Fruit fly (Drosophila melanogaster) whole organism, embryonic: ENCODE results near the gene Cyp303a1.

ENCODE experiments used
- ATbp ChIP-seq: fragments of 200-800 bp; sonication (Bioruptor generic); optimal IDR thresholded peaks from 2 replicates; lab custom pipeline; 2017; ENCODE audit warnings: missing biosample characterization, mild to moderate bottlenecking, missing genetic modification characterization, missing genetic modification reagents
- B-H1 ChIP-seq: fragments of 200-800 bp; sonication (Bioruptor generic); IDR thresholded peaks from 3 replicates; pipeline ENCODE4 v1.3.6; 2022; ENCODE audit warnings: missing biosample characterization, missing genetic modification characterization
- Bteb2 ChIP-seq: fragments of 200-800 bp; sonication (Bioruptor generic); optimal IDR thresholded peaks from 2 replicates; lab custom pipeline; 2016; ENCODE audit warnings: missing biosample characterization, missing genetic modification characterization
- CG11456 ChIP-seq: fragments of 200-800 bp; sonication (Bioruptor generic); IDR thresholded peaks from 3 replicates; pipeline ENCODE4 v1.3.6; 2022; ENCODE audit warnings: missing biosample characterization, missing genetic modification characterization
- CG11695 ChIP-seq: fragments of 200-800 bp; sonication (Bioruptor generic); IDR thresholded peaks from 3 replicates; pipeline ENCODE4 v1.3.6; 2022; ENCODE audit warnings: missing biosample characterization, missing genetic modification characterization
- CG12659 ChIP-seq: fragments of 200-800 bp; sonication (Bioruptor generic); optimal IDR thresholded peaks from 3 replicates; lab custom pipeline; 2017; ENCODE audit warnings: mild to moderate bottlenecking, missing biosample characterization, missing genetic modification reagents, missing genetic modification characterization
- CG12769 ChIP-seq: fragments of 200-800 bp; sonication (Bioruptor generic); optimal IDR thresholded peaks from 2 replicates; lab custom pipeline; 2019; ENCODE audit warnings: missing biosample characterization, mild to moderate bottlenecking, missing genetic modification characterization, moderate library complexity
- CG15601 ChIP-seq: fragments of 200-800 bp; sonication (Bioruptor generic); optimal IDR thresholded peaks from 3 replicates; lab custom pipeline; 2019; ENCODE audit warnings: missing biosample characterization, mild to moderate bottlenecking, missing genetic modification characterization, moderate library complexity
- CG16813 ChIP-seq: fragments of 200-800 bp; sonication (Bioruptor generic); IDR thresholded peaks from 3 replicates; pipeline ENCODE4 v1.3.6; 2022; ENCODE audit warnings: missing biosample characterization, missing genetic modification characterization; ENCODE audit not compliant: partially characterized antibody
- CG17328 ChIP-seq: fragments of 200-800 bp; sonication (Bioruptor generic); IDR thresholded peaks from 2 replicates; pipeline ENCODE4 v1.3.6; 2022; ENCODE audit warnings: missing biosample characterization, missing genetic modification characterization
- CG17359 ChIP-seq: fragments of 200-800 bp; sonication (Bioruptor generic); optimal IDR thresholded peaks from 3 replicates; lab custom pipeline; 2018; ENCODE audit warnings: missing biosample characterization, mild to moderate bottlenecking, missing genetic modification characterization, moderate library complexity
- CG18599 ChIP-seq: fragments of 200-800 bp; sonication (Bioruptor generic); optimal IDR thresholded peaks from 3 replicates; lab custom pipeline; 2017; ENCODE audit warnings: missing biosample characterization, missing genetic modification characterization, mild to moderate bottlenecking, moderate library complexity, missing genetic modification reagents
- CG2712 ChIP-seq: fragments of 200-800 bp; optimal IDR thresholded peaks from 3 replicates; lab custom pipeline; 2019; ENCODE audit warnings: missing biosample characterization, mild to moderate bottlenecking, missing genetic modification characterization, moderate library complexity
- CG31365 ChIP-seq: fragments of 200-800 bp; sonication (Bioruptor generic); optimal IDR thresholded peaks from 2 replicates; lab custom pipeline; 2018; ENCODE audit warnings: missing biosample characterization, mild to moderate bottlenecking, missing genetic modification characterization
- CG34376 ChIP-seq: fragments of 200-800 bp; sonication (Bioruptor generic); optimal IDR thresholded peaks from 2 replicates; lab custom pipeline; 2018; ENCODE audit warnings: missing biosample characterization, mild to moderate bottlenecking, missing genetic modification characterization
- CG43689 ChIP-seq: fragments of 200-800 bp; sonication (Bioruptor generic); IDR thresholded peaks from 2 replicates; pipeline ENCODE4 v1.3.6; 2022; ENCODE audit warnings: missing biosample characterization, missing genetic modification characterization
- CG4424 ChIP-seq: fragments of 200-800 bp; sonication (Bioruptor generic); optimal IDR thresholded peaks from 3 replicates; lab custom pipeline; 2016; ENCODE audit warnings: missing biosample characterization, missing genetic modification characterization
- CG5180 ChIP-seq: fragments of 200-800 bp; sonication (Bioruptor generic); optimal IDR thresholded peaks from 3 replicates; lab custom pipeline; 2017; ENCODE audit warnings: missing biosample characterization, missing genetic modification characterization, mild to moderate bottlenecking, moderate library complexity, missing genetic modification reagents
- CG6175 ChIP-seq: fragments of 200-800 bp; sonication (Bioruptor generic); IDR thresholded peaks from 3 replicates; pipeline ENCODE4 v1.3.6; 2022; ENCODE audit warnings: missing biosample characterization, missing genetic modification characterization
- CG7928 ChIP-seq: fragments of 200-800 bp; sonication (Bioruptor generic); optimal IDR thresholded peaks from 2 replicates; lab custom pipeline; 2017; ENCODE audit warnings: missing biosample characterization, mild to moderate bottlenecking, missing genetic modification characterization
- CG8765 ChIP-seq: fragments of 200-800 bp; sonication (Bioruptor generic); IDR thresholded peaks from 2 replicates; pipeline ENCODE4 v1.3.6; 2022; ENCODE audit warnings: missing biosample characterization, missing genetic modification characterization
- CG9932 ChIP-seq: fragments of 200-800 bp; sonication (Bioruptor generic); IDR thresholded peaks from 2 replicates; pipeline ENCODE4 v1.3.6; 2022; ENCODE audit warnings: missing biosample characterization, missing genetic modification characterization
- GATAe ChIP-seq: fragments of 200-800 bp; sonication (Bioruptor generic); conservative IDR thresholded peaks from 2 replicates; pipeline ENCODE4 v1.3.6; 2022; ENCODE audit warnings: missing biosample characterization, missing genetic modification characterization
- HHEX ChIP-seq: fragments of 200-800 bp; sonication (Bioruptor generic); optimal IDR thresholded peaks from 3 replicates; lab custom pipeline; 2017; ENCODE audit warnings: missing biosample characterization, mild to moderate bottlenecking, missing genetic modification characterization, missing genetic modification reagents
- Hr51 ChIP-seq, 2 experiments: fragments of 200-800 bp; sonication (Bioruptor generic); optimal IDR thresholded peaks; 2 replicates in 1 of 2; 3 replicates in 1 of 2; lab custom pipeline; 2016 to 2018; ENCODE audit warnings: missing biosample characterization in 2 of 2, missing genetic modification characterization in 2 of 2, mild to moderate bottlenecking in 1 of 2, moderate library complexity in 1 of 2
- Mrtf ChIP-seq: fragments of 200-800 bp; sonication (Bioruptor generic); IDR thresholded peaks from 3 replicates; pipeline ENCODE4 v1.3.6; 2022; ENCODE audit warnings: missing biosample characterization, missing genetic modification characterization
- Rfx ChIP-seq: fragments of 200-800 bp; sonication (Bioruptor generic); IDR thresholded peaks from 2 replicates; pipeline ENCODE4 v1.3.6; 2022; ENCODE audit warnings: missing biosample characterization, missing genetic modification characterization
- Sox102F ChIP-seq: fragments of 200-800 bp; sonication (Bioruptor generic); optimal IDR thresholded peaks from 2 replicates; lab custom pipeline; 2018; ENCODE audit warnings: missing biosample characterization, mild to moderate bottlenecking, missing genetic modification characterization, moderate library complexity
- YL-1 ChIP-seq: fragments of 200-800 bp; sonication (Bioruptor generic); optimal IDR thresholded peaks from 3 replicates; lab custom pipeline; 2017; ENCODE audit warnings: missing biosample characterization, mild to moderate bottlenecking, missing genetic modification characterization
- al ChIP-seq: fragments of 200-800 bp; sonication (Bioruptor generic); IDR thresholded peaks from 2 replicates; pipeline ENCODE4 v1.3.6; 2022; ENCODE audit warnings: missing biosample characterization, missing genetic modification characterization
- croc ChIP-seq: fragments of 200-800 bp; sonication (Bioruptor generic); conservative IDR thresholded peaks from 3 replicates; pipeline ENCODE4 v1.3.6; 2022; ENCODE audit warnings: missing biosample characterization, missing genetic modification characterization
- crol ChIP-seq: fragments of 200-800 bp; sonication (Bioruptor generic); IDR thresholded peaks from 2 replicates; pipeline ENCODE4 v1.3.6; 2022; ENCODE audit warnings: missing biosample characterization, missing genetic modification characterization
- dimm ChIP-seq: fragments of 200-800 bp; sonication (Bioruptor generic); IDR thresholded peaks from 2 replicates; pipeline ENCODE4 v1.3.6; 2022; ENCODE audit warnings: missing biosample characterization, missing genetic modification characterization
- esg ChIP-seq: fragments of 200-800 bp; sonication (Bioruptor generic); conservative IDR thresholded peaks from 2 replicates; pipeline ENCODE4 v1.3.6; 2022; ENCODE audit warnings: missing biosample characterization, missing genetic modification characterization
- eve ChIP-seq, 2 experiments: fragments of >200 bp; optimal IDR thresholded peaks; 2 replicates each; lab custom pipeline; 2017; ENCODE audit warnings: missing biosample characterization in 2 of 2, missing genetic modification characterization in 2 of 2
- fd96Cb ChIP-seq: fragments of 200-800 bp; sonication (Bioruptor generic); optimal IDR thresholded peaks from 2 replicates; lab custom pipeline; 2018; ENCODE audit warnings: missing biosample characterization, mild to moderate bottlenecking, missing genetic modification characterization, moderate library complexity
- gce ChIP-seq: fragments of 200-800 bp; sonication (Bioruptor generic); IDR thresholded peaks from 3 replicates; pipeline ENCODE4 v1.3.6; 2022; ENCODE audit warnings: missing biosample characterization, missing genetic modification characterization
- gem ChIP-seq: fragments of 200-800 bp; sonication (Bioruptor generic); optimal IDR thresholded peaks from 2 replicates; lab custom pipeline; 2019; ENCODE audit warnings: missing biosample characterization, mild to moderate bottlenecking, missing genetic modification characterization, moderate library complexity
- hb ChIP-seq: fragments of 200-800 bp; sonication (Bioruptor generic); IDR thresholded peaks from 3 replicates; pipeline ENCODE4 v1.3.6; 2022; ENCODE audit warnings: missing biosample characterization, missing genetic modification characterization; ENCODE audit not compliant: partially characterized antibody
- hbn ChIP-seq: fragments of 200-800 bp; sonication (Bioruptor generic); IDR thresholded peaks from 2 replicates; pipeline ENCODE4 v1.3.6; 2022; ENCODE audit warnings: missing biosample characterization, missing genetic modification characterization; ENCODE audit not compliant: partially characterized antibody
- hth ChIP-seq: fragments of >200 bp; optimal IDR thresholded peaks from 2 replicates; lab custom pipeline; 2017; ENCODE audit warnings: inconsistent platforms
- jigr1 ChIP-seq: fragments of 200-800 bp; sonication (Bioruptor generic); IDR thresholded peaks from 3 replicates; pipeline ENCODE4 v1.3.6; 2022; ENCODE audit warnings: missing biosample characterization, missing genetic modification characterization
- lola ChIP-seq, 3 experiments: fragments of >200 bp in 2 of 3; fragments of 200-800 bp in 1 of 3; sonication (Bioruptor generic) in 1 of 3; optimal IDR thresholded peaks; 2 replicates each; lab custom pipeline; 2017 to 2019; ENCODE audit warnings: missing biosample characterization in 3 of 3, missing genetic modification characterization in 3 of 3, mild to moderate bottlenecking in 1 of 3, moderate library complexity in 1 of 3
- lov ChIP-seq, 2 experiments: fragments of 200-800 bp in 1 of 2; fragments of >200 bp in 1 of 2; sonication (Bioruptor generic) in 1 of 2; IDR thresholded peaks in 1 of 2; optimal IDR thresholded peaks in 1 of 2; 2 replicates in 1 of 2; 3 replicates in 1 of 2; pipeline versions ENCODE4 v1.3.6 to Lab custom; 2017 to 2022; ENCODE audit warnings: missing biosample characterization in 1 of 2, missing genetic modification characterization in 1 of 2
- mld ChIP-seq: fragments of 200-800 bp; sonication (Bioruptor generic); IDR thresholded peaks from 3 replicates; pipeline ENCODE4 v1.3.6; 2022; ENCODE audit warnings: missing biosample characterization, missing genetic modification characterization; ENCODE audit not compliant: partially characterized antibody
- pan ChIP-seq, 4 experiments: fragments of >200 bp in 3 of 4; fragments of 200-800 bp in 1 of 4; sonication (Bioruptor generic) in 1 of 4; optimal IDR thresholded peaks in 3 of 4; IDR thresholded peaks in 1 of 4; 2 replicates each; pipeline versions ENCODE4 v1.3.6 to Lab custom; 2017 to 2022; ENCODE audit warnings: missing biosample characterization in 2 of 4, missing genetic modification characterization in 2 of 4, mixed read lengths in 1 of 4
- tx ChIP-seq: fragments of 200-800 bp; sonication (Bioruptor generic); optimal IDR thresholded peaks from 2 replicates; lab custom pipeline; 2016; ENCODE audit warnings: missing biosample characterization, missing genetic modification characterization
- unc-4 ChIP-seq: fragments of 200-800 bp; sonication (Bioruptor generic); IDR thresholded peaks from 2 replicates; pipeline ENCODE4 v1.3.6; 2022; ENCODE audit warnings: missing biosample characterization, missing genetic modification characterization; ENCODE audit not compliant: partially characterized antibody
- usp ChIP-seq: fragments of >200 bp; optimal IDR thresholded peaks from 2 replicates; lab custom pipeline; 2017; ENCODE audit warnings: missing biosample characterization, missing genetic modification characterization

The Cyp303a1 gene

dm6 chr2L:16251598-16252131, 42.3 kb upstream of the Cyp303a1 start, which contains the start of gene CG46309 (continued):
- no peak for TF ChIP-seq CG6175 (GFP tag; lab: Robert Waterston, UW)
- no peak for TF ChIP-seq hbn (GFP tag; lab: Robert Waterston, UW)
- no peak for TF ChIP-seq al (GFP tag; lab: Robert Waterston, UW)
- TF ChIP-seq gem (tag; lab: Kevin White, UChicago) = peak; percentile 72
- no peak for TF ChIP-seq unc-4
- no peak for TF ChIP-seq lov (optimal IDR thresholded peaks at IDR 0.05; lab: Kevin White, UChicago)
- no peak for TF ChIP-seq lov (GFP tag; IDR thresholded peaks at IDR 0.05; lab: Robert Waterston, UW)
- peak; percentile 89; the same call in 2 of the 3 replicates for TF ChIP-seq CG16813 (GFP tag; lab: Robert Waterston, UW)
- no peak for TF ChIP-seq CG7928 (GFP tag; lab: Kevin White, UChicago)
- no peak for TF ChIP-seq YL-1 (GFP tag; lab: Kevin White, UChicago)
- TF ChIP-seq CG11695 (GFP tag; lab: Robert Waterston, UW) = peak; percentile 59; the same call in 2 of the 3 replicates
- peak in 1 of 2 experiments; percentile 31 for TF ChIP-seq Hr51 (GFP tag; optimal IDR thresholded peaks at IDR 0.05; lab: Kevin White, UChicago)
- TF ChIP-seq CG2712 = no peak
- TF ChIP-seq lola (GFP tag; optimal IDR thresholded peaks at IDR 0.05; lab: Kevin White, UChicago) = no peak
- no peak for TF ChIP-seq jigr1 (GFP tag; lab: Robert Waterston, UW)
- no peak for TF ChIP-seq pan (optimal IDR thresholded peaks at IDR 0.05; lab: Kevin White, UChicago)
- no peak for TF ChIP-seq pan (GFP tag; optimal IDR thresholded peaks at IDR 0.05 in 1 of 2, IDR thresholded peaks at IDR 0.05 in 1 of 2)
- TF ChIP-seq Sox102F (GFP tag; lab: Kevin White, UChicago) = no peak
- no peak for TF ChIP-seq crol (GFP tag; lab: Robert Waterston, UW)
- TF ChIP-seq gce (GFP tag; lab: Robert Waterston, UW) = no peak
- no peak for TF ChIP-seq CG8765 (GFP tag; lab: Robert Waterston, UW)
- no peak for TF ChIP-seq CG43689 (GFP tag; lab: Robert Waterston, UW)
- TF ChIP-seq Mrtf (GFP tag; lab: Robert Waterston, UW) = no peak
- TF ChIP-seq CG34376 (GFP tag; lab: Kevin White, UChicago) = peak; percentile 78
- TF ChIP-seq fd96Cb (tag; lab: Kevin White, UChicago) = no peak
- TF ChIP-seq GATAe (GFP tag; lab: Robert Waterston, UW) = no peak
- no peak for TF ChIP-seq tx
- no peak; the same call in 1 of the 2 replicates for TF ChIP-seq Rfx
- peak; percentile 0 for TF ChIP-seq CG18599
- peak; percentile 18 for TF ChIP-seq CG4424 (GFP tag; lab: Kevin White, UChicago)
- no peak for TF ChIP-seq CG5180
- no peak for TF ChIP-seq CG15601 (tag; lab: Kevin White, UChicago)
- peak; percentile 89; the same call in 2 of the 3 replicates for TF ChIP-seq hb
- no peak for TF ChIP-seq B-H1
- peak; percentile 51 for TF ChIP-seq HHEX (GFP tag; lab: Kevin White, UChicago)
- TF ChIP-seq mld (GFP tag; lab: Robert Waterston, UW) = no peak; the same call in 1 of the 3 replicates
- TF ChIP-seq croc (GFP tag; lab: Robert Waterston, UW) = no peak
- TF ChIP-seq CG12659 = peak; percentile 33
- TF ChIP-seq CG11456 = no peak
- TF ChIP-seq CG17359 = peak; percentile 26
- TF ChIP-seq CG31365 (tag; lab: Kevin White, UChicago) = no peak
- TF ChIP-seq eve (GFP tag; optimal IDR thresholded peaks at IDR 0.05; lab: Kevin White, UChicago) = no peak
- no peak for TF ChIP-seq CG17328 (GFP tag; lab: Robert Waterston, UW)
- no peak for TF ChIP-seq esg (GFP tag; lab: Robert Waterston, UW)
- TF ChIP-seq hth (lab: Kevin White, UChicago) = no peak
- no peak for TF ChIP-seq dimm (GFP tag; lab: Robert Waterston, UW)
- no peak for TF ChIP-seq CG12769
- TF ChIP-seq CG9932 = no peak
- no peak for TF ChIP-seq ATbp (GFP tag; lab: Kevin White, UChicago)
- TF ChIP-seq usp (GFP tag; lab: Kevin White, UChicago) = no peak
- TF ChIP-seq Bteb2 (GFP tag; lab: Kevin White, UChicago) = peak; percentile 69
